Worm (Caenorhabditis elegans): ENCODE results near the gene nekl-4.

Gene nekl-4

DNA sequence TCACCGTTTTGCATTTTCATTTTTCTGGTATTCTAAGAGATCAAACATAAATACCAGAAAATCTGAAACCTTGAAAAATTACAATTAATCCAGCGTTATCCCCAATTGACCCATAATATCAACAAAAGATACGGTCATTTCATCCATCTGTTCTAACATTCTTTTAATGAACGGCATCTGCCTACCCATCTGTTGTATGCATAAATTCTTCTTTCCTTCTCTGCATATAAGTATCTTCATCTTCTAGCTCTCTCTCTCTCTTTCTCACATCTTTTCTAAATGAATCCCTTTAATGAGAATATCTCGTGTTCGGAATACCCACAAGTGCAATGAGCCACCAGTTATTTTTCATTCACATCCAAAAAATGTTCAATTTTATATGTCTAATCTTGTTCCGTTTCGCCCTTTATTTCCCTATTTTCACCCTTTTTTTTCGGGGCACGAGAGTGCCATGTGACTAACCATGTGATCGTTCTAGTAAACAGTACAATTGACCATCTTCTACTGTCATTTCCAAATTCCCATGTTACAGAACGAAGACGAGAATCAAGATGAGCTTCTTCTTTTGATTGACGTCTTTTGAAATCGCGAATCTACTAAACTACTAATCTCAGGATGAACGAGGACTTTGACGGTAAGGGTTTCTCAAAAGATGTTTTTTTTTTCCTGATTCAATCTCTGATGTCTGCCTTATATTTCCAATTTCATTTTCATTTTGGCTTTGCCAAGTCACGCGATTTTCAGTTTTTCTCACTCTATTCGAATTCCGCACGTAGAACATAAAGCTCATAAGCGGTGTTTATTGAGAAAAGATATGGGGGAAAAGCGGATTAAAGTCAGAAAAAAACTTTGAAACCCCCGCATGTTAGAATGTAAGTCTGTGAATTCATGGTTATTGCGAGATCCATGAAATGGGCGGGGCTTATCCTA is 15.7 kb downstream of the nekl-4 start, which contains the start of gene R02F2.1 (continued):
- no peak for TF ChIP-seq zfp-3 (GFP tag; conservative IDR thresholded peaks at IDR 0.05)
- TF ChIP-seq madf-9 (GFP tag; conservative IDR thresholded peaks at IDR 0.05): no peak
- TF ChIP-seq mxl-3 (GFP tag; optimal IDR thresholded peaks at IDR 0.05): no peak
- TF ChIP-seq zag-1 (tag; optimal IDR thresholded peaks at IDR 0.05): no peak
- TF ChIP-seq spr-3 (GFP tag; optimal IDR thresholded peaks at IDR 0.05): no peak
- TF ChIP-seq hmg-1.1 (GFP tag; IDR thresholded peaks at IDR 0.05): no peak
- no peak for TF ChIP-seq gei-8 (GFP tag; optimal IDR thresholded peaks at IDR 0.05)
- no peak for TF ChIP-seq ctbp-1 (GFP tag; IDR thresholded peaks at IDR 0.05)
- no peak for TF ChIP-seq dpl-1 (GFP tag; optimal IDR thresholded peaks at IDR 0.05)
- TF ChIP-seq zip-11 (GFP tag; IDR thresholded peaks at IDR 0.05): no peak
- TF ChIP-seq aly-2 (tag; optimal IDR thresholded peaks at IDR 0.05): no peak
- no peak for TF ChIP-seq nhr-48 (tag; optimal IDR thresholded peaks at IDR 0.05)
- TF ChIP-seq duxl-1 (tag; optimal IDR thresholded peaks at IDR 0.05; ENCODE audit: poor library complexity): no peak
- no peak for TF ChIP-seq daf-19 (GFP tag; conservative IDR thresholded peaks at IDR 0.05)
- peak in 1 of 2 experiments; percentile 50 for TF ChIP-seq mdl-1 (tag; optimal IDR thresholded peaks at IDR 0.05)
- no peak for TF ChIP-seq nhr-42 (GFP tag; IDR thresholded peaks at IDR 0.05)
- no peak for TF ChIP-seq F37D6.2 (tag; optimal IDR thresholded peaks at IDR 0.05)
- TF ChIP-seq Y105C5A.15 (GFP tag; IDR thresholded peaks at IDR 0.05): no peak
- TF ChIP-seq nhr-6 (tag; optimal IDR thresholded peaks at IDR 0.05): peak; percentile 0
- TF ChIP-seq F10B5.3 (tag; optimal IDR thresholded peaks at IDR 0.05): no peak
- no peak for TF ChIP-seq lin-13 (GFP tag; optimal IDR thresholded peaks at IDR 0.05)
- no peak for TF ChIP-seq lin-38 (GFP tag; IDR thresholded peaks at IDR 0.05)
- TF ChIP-seq ceh-44 (GFP tag; IDR thresholded peaks at IDR 0.05): no peak

DNA sequence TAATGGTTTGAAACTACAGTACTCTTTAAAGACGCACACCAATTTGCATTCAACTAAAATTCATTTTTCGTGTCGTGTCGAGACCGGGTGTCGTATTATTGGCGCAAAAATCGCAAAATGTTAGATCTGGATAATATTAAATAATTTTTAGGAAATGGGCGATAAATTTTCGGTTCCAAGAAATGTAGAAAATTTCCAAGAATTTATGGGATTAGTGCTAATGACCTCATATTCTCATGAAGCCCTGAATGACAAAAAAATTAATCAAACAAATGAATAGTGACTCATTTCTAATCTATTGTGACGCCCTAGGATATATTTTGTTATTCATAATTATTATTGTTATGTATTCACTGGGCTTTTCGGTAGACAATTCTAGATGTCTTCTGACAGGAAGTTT is 16.6 kb downstream of the nekl-4 start:
- TF ChIP-seq nhr-42 (GFP tag; IDR thresholded peaks at IDR 0.05): no peak

DNA sequence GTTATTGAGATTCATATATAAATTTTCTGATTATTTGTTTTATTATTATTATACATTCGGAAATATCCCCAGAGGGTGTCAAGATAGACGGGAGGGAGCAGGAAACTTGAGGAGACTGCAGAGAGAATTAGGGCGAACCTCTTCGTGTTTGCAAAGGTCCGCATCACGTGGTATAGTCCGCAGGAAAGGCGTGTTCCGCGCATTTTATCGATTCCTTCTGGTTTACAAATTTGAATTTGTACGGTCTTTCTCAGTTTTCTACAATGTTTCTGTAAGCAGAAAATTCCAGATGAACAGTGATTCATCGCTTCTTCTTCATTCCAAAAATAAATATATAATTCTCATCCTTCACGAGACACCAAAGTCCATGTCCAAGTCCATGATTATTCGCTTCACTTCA is 17.4 kb downstream of the nekl-4 start:
- TF ChIP-seq mep-1 (tag; optimal IDR thresholded peaks at IDR 0.05) (no peak), R02D3.7 (tag; optimal IDR thresholded peaks at IDR 0.05) (no peak), daf-19 (GFP tag; conservative IDR thresholded peaks at IDR 0.05) (no peak), ztf-7 (tag; optimal IDR thresholded peaks at IDR 0.05) (no peak), hlh-30 (tag; optimal IDR thresholded peaks at IDR 0.05; ENCODE audit: insufficient read depth) (peak; percentile 24), saeg-2 (GFP tag; IDR thresholded peaks at IDR 0.05) (no peak)

DNA sequence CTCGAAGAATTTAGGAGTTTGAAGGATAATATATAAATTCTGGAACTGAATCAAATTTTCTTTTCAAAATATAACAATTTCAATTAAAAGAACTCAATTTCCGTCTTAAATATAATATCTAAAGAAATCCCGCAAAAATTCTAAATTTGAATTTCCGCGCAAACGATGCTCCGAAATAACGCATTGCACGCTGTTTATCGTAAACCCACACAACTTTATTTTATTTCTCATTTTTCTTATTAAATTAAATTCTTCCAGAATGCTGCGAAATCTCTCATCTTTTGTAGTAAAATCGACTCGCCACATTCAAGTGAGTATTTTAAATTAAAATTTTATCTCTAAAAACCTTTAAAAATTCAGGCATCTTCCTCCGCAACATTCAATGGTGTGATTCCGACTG is 18.4 kb downstream of the nekl-4 start, which contains the start of gene R02F2.9:
Gene R02F2.9 (plus strand): TSS at position 218 of the 400 bp plus-strand sequence.
- TF ChIP-seq T20F7.1 (GFP tag; optimal IDR thresholded peaks at IDR 0.05) (peak; percentile 96), duxl-1 (tag; optimal IDR thresholded peaks at IDR 0.05; ENCODE audit: poor library complexity) (no peak), R02D3.7 (tag; optimal IDR thresholded peaks at IDR 0.05) (peak; percentile 75), Y48G9A.11 (GFP tag; IDR thresholded peaks at IDR 0.05) (peak; percentile 98), ceh-20 (GFP tag; IDR thresholded peaks at IDR 0.05) (no peak), lin-39 (tag; optimal IDR thresholded peaks at IDR 0.05) (no peak), aly-2 (tag; optimal IDR thresholded peaks at IDR 0.05) (no peak), nhr-41 (GFP tag; IDR thresholded peaks at IDR 0.05) (no peak), nhr-28 (tag; optimal IDR thresholded peaks at IDR 0.05) (no peak), mes-2 (tag; optimal IDR thresholded peaks at IDR 0.05; ENCODE audit: poor library complexity, severe bottlenecking) (peak; percentile 58), dpl-1 (GFP tag; optimal IDR thresholded peaks at IDR 0.05) (peak; percentile 92), ceh-82 (tag; optimal IDR thresholded peaks at IDR 0.05) (no peak)

Data from whole organism, L4 larva.